Fruit fly (Drosophila melanogaster) whole organism, embryonic: ENCODE results near the gene Leash.

Experiments used
- Adf1 ChIP-seq: fragments of 200-800 bp; sonication (Bioruptor generic); IDR thresholded peaks from 2 replicates; pipeline ENCODE4 v1.3.6; 2022; ENCODE audit warnings: missing biosample characterization, missing genetic modification characterization
- Atf6 ChIP-seq: fragments of 200-800 bp; sonication (Bioruptor generic); IDR thresholded peaks from 2 replicates; pipeline ENCODE4 v1.3.6; 2022; ENCODE audit warnings: missing biosample characterization, missing genetic modification characterization
- Bteb2 ChIP-seq: fragments of 200-800 bp; sonication (Bioruptor generic); optimal IDR thresholded peaks from 2 replicates; lab custom pipeline; 2016; ENCODE audit warnings: missing biosample characterization, missing genetic modification characterization
- CG10321 ChIP-seq: fragments of 200-800 bp; sonication (Bioruptor generic); IDR thresholded peaks from 2 replicates; pipeline ENCODE4 v1.3.6; 2022; ENCODE audit warnings: missing biosample characterization, missing genetic modification characterization
- CG1233 ChIP-seq: fragments of 200-800 bp; sonication (Bioruptor generic); optimal IDR thresholded peaks from 4 replicates; lab custom pipeline; 2018; ENCODE audit warnings: missing biosample characterization, mild to moderate bottlenecking, missing genetic modification characterization
- CG13775 ChIP-seq: fragments of 200-800 bp; sonication (Bioruptor generic); optimal IDR thresholded peaks from 3 replicates; lab custom pipeline; 2017; ENCODE audit warnings: missing biosample characterization, mild to moderate bottlenecking, missing genetic modification characterization
- CG15011 ChIP-seq: fragments of 200-800 bp; sonication (Bioruptor generic); optimal IDR thresholded peaks from 3 replicates; lab custom pipeline; 2018; ENCODE audit warnings: missing biosample characterization, mild to moderate bottlenecking, missing genetic modification characterization
- CG1529 ChIP-seq: fragments of 200-800 bp; sonication (Bioruptor generic); optimal IDR thresholded peaks from 3 replicates; lab custom pipeline; 2018; ENCODE audit warnings: missing biosample characterization, missing genetic modification characterization
- CG17912 ChIP-seq: fragments of 200-800 bp; sonication (Bioruptor generic); optimal IDR thresholded peaks from 2 replicates; lab custom pipeline; 2018; ENCODE audit warnings: missing biosample characterization, mild to moderate bottlenecking, missing genetic modification characterization
- CG2116 ChIP-seq: fragments of 200-800 bp; sonication (Bioruptor generic); optimal IDR thresholded peaks from 3 replicates; lab custom pipeline; 2018; ENCODE audit warnings: missing biosample characterization, mild to moderate bottlenecking, missing genetic modification characterization
- CG2202 ChIP-seq: fragments of 200-800 bp; sonication (Bioruptor generic); optimal IDR thresholded peaks from 2 replicates; lab custom pipeline; 2018; ENCODE audit warnings: missing biosample characterization, mild to moderate bottlenecking, missing genetic modification characterization
- CG2678 ChIP-seq: fragments of 200-800 bp; sonication (Bioruptor generic); optimal IDR thresholded peaks from 3 replicates; lab custom pipeline; 2019; ENCODE audit warnings: missing biosample characterization, mild to moderate bottlenecking, missing genetic modification characterization, moderate library complexity
- CG2712 ChIP-seq: fragments of 200-800 bp; optimal IDR thresholded peaks from 3 replicates; lab custom pipeline; 2019; ENCODE audit warnings: missing biosample characterization, mild to moderate bottlenecking, missing genetic modification characterization, moderate library complexity
- CG32532 ChIP-seq: fragments of 200-800 bp; sonication (Bioruptor generic); IDR thresholded peaks from 2 replicates; pipeline ENCODE4 v1.3.6; 2022; ENCODE audit warnings: missing biosample characterization, missing genetic modification characterization
- CG3407 ChIP-seq: fragments of 200-800 bp; sonication (Bioruptor generic); optimal IDR thresholded peaks from 2 replicates; lab custom pipeline; 2018; ENCODE audit warnings: missing biosample characterization, mild to moderate bottlenecking, missing genetic modification characterization
- CG6254 ChIP-seq: fragments of 200-800 bp; sonication (Bioruptor generic); optimal IDR thresholded peaks from 3 replicates; lab custom pipeline; 2017; ENCODE audit warnings: mild to moderate bottlenecking, missing biosample characterization, missing genetic modification reagents, missing genetic modification characterization
- CG6654 ChIP-seq: fragments of 200-800 bp; sonication (Bioruptor generic); optimal IDR thresholded peaks from 2 replicates; lab custom pipeline; 2017; ENCODE audit warnings: missing biosample characterization, mild to moderate bottlenecking, missing genetic modification characterization
- CG7357 ChIP-seq: fragments of 200-800 bp; sonication (Bioruptor generic); IDR thresholded peaks from 3 replicates; pipeline ENCODE4 v1.3.6; 2022; ENCODE audit warnings: missing biosample characterization, missing genetic modification characterization
- CG7556 ChIP-seq: fragments of 200-800 bp; sonication (Bioruptor generic); optimal IDR thresholded peaks from 2 replicates; lab custom pipeline; 2017; ENCODE audit warnings: missing biosample characterization, mild to moderate bottlenecking, missing genetic modification characterization
- CG9727 ChIP-seq: fragments of 200-800 bp; sonication (Bioruptor generic); optimal IDR thresholded peaks from 3 replicates; lab custom pipeline; 2017; ENCODE audit warnings: missing biosample characterization, mild to moderate bottlenecking, missing genetic modification characterization
- Dip3 ChIP-seq: fragments of 200-800 bp; sonication (Bioruptor generic); optimal IDR thresholded peaks from 3 replicates; lab custom pipeline; 2016; ENCODE audit warnings: missing biosample characterization, missing genetic modification characterization
- H15 ChIP-seq: fragments of 200-800 bp; sonication (Bioruptor generic); IDR thresholded peaks from 3 replicates; pipeline ENCODE4 v1.3.6; 2022; ENCODE audit warnings: missing biosample characterization, missing genetic modification characterization
- HmgZ ChIP-seq: fragments of 200-800 bp; sonication (Bioruptor generic); optimal IDR thresholded peaks from 2 replicates; lab custom pipeline; 2018; ENCODE audit warnings: missing biosample characterization, mild to moderate bottlenecking, missing genetic modification characterization
- Hr78 ChIP-seq, 2 experiments: fragments of 200-800 bp in 1 of 2; fragments of >200 bp in 1 of 2; sonication (Bioruptor generic) in 1 of 2; optimal IDR thresholded peaks; 2 replicates each; lab custom pipeline; 2017 to 2019; ENCODE audit warnings: missing biosample characterization in 2 of 2, missing genetic modification characterization in 2 of 2, mild to moderate bottlenecking in 1 of 2, moderate library complexity in 1 of 2
- Jarid2 ChIP-seq: fragments of 200-800 bp; sonication (Bioruptor generic); optimal IDR thresholded peaks from 3 replicates; lab custom pipeline; 2017; ENCODE audit warnings: mild to moderate bottlenecking, missing biosample characterization, missing genetic modification reagents, missing genetic modification characterization
- Kr ChIP-seq: fragments of 200-800 bp; sonication (Bioruptor generic); optimal IDR thresholded peaks from 2 replicates; lab custom pipeline; 2017; ENCODE audit warnings: missing biosample characterization, mild to moderate bottlenecking, missing genetic modification characterization
- Nf-YA ChIP-seq: fragments of 200-800 bp; sonication (Bioruptor generic); IDR thresholded peaks from 2 replicates; pipeline ENCODE4 v1.3.6; 2022; ENCODE audit warnings: missing biosample characterization, missing genetic modification characterization
- Rx ChIP-seq: fragments of 200-800 bp; sonication (Bioruptor generic); IDR thresholded peaks from 2 replicates; pipeline ENCODE4 v1.3.6; 2022; ENCODE audit warnings: missing biosample characterization, missing genetic modification characterization
- Usf ChIP-seq: fragments of 200-800 bp; sonication (Bioruptor generic); optimal IDR thresholded peaks from 2 replicates; lab custom pipeline; 2017; ENCODE audit warnings: missing genotype, missing biosample characterization, missing genetic modification characterization
- ase ChIP-seq: fragments of 200-800 bp; sonication (Bioruptor generic); IDR thresholded peaks from 3 replicates; pipeline ENCODE4 v1.3.6; 2022; ENCODE audit warnings: missing biosample characterization, missing genetic modification characterization
- chn ChIP-seq: fragments of 200-800 bp; sonication (Bioruptor generic); optimal IDR thresholded peaks from 2 replicates; lab custom pipeline; 2016; ENCODE audit warnings: missing biosample characterization, missing genetic modification characterization
- dmrt11E ChIP-seq: fragments of 200-800 bp; sonication (Bioruptor generic); optimal IDR thresholded peaks from 3 replicates; lab custom pipeline; 2018; ENCODE audit warnings: missing biosample characterization, mild to moderate bottlenecking, missing genetic modification characterization, moderate library complexity
- eyg ChIP-seq: fragments of 200-800 bp; sonication (Bioruptor generic); optimal IDR thresholded peaks from 3 replicates; lab custom pipeline; 2016; ENCODE audit warnings: missing biosample characterization, missing genetic modification characterization
- fd64A ChIP-seq: fragments of 200-800 bp; sonication (Bioruptor generic); optimal IDR thresholded peaks from 3 replicates; lab custom pipeline; 2018; ENCODE audit warnings: missing biosample characterization, mild to moderate bottlenecking, missing genetic modification characterization
- fru ChIP-seq: fragments of >200 bp; optimal IDR thresholded peaks from 2 replicates; lab custom pipeline; 2017
- h ChIP-seq: fragments of >200 bp; optimal IDR thresholded peaks from 2 replicates; lab custom pipeline; 2017
- hbn ChIP-seq: fragments of 200-800 bp; sonication (Bioruptor generic); IDR thresholded peaks from 2 replicates; pipeline ENCODE4 v1.3.6; 2022; ENCODE audit warnings: missing biosample characterization, missing genetic modification characterization; ENCODE audit not compliant: partially characterized antibody
- insv ChIP-seq, 2 experiments: fragments of 200-800 bp; sonication (Bioruptor generic); optimal IDR thresholded peaks; 3 replicates each; lab custom pipeline; 2016 to 2018; ENCODE audit warnings: missing biosample characterization in 2 of 2, missing genetic modification characterization in 2 of 2
- kay ChIP-seq: fragments of 200-800 bp; sonication (Bioruptor generic); optimal IDR thresholded peaks from 2 replicates; lab custom pipeline; 2016; ENCODE audit warnings: missing biosample characterization, missing genetic modification characterization
- klu ChIP-seq: fragments of 200-800 bp; sonication (Bioruptor generic); IDR thresholded peaks from 2 replicates; pipeline ENCODE4 v1.3.6; 2022; ENCODE audit warnings: missing biosample characterization, missing genetic modification characterization
- nmo ChIP-seq: fragments of 200-800 bp; sonication (Bioruptor generic); optimal IDR thresholded peaks from 2 replicates; lab custom pipeline; 2018; ENCODE audit warnings: missing biosample characterization, mild to moderate bottlenecking, missing genetic modification characterization, moderate library complexity
- pan ChIP-seq, 4 experiments: fragments of >200 bp in 3 of 4; fragments of 200-800 bp in 1 of 4; sonication (Bioruptor generic) in 1 of 4; optimal IDR thresholded peaks in 3 of 4; IDR thresholded peaks in 1 of 4; 2 replicates each; pipeline versions ENCODE4 v1.3.6 to Lab custom; 2017 to 2022; ENCODE audit warnings: missing biosample characterization in 2 of 4, missing genetic modification characterization in 2 of 4, mixed read lengths in 1 of 4
- peb ChIP-seq: fragments of 200-800 bp; sonication (Bioruptor generic); IDR thresholded peaks from 2 replicates; pipeline ENCODE4 v1.3.6; 2022; ENCODE audit warnings: missing biosample characterization, missing genetic modification characterization
- sc ChIP-seq, 3 experiments: fragments of >200 bp in 2 of 3; fragments of 200-800 bp in 1 of 3; sonication (Bioruptor generic) in 1 of 3; optimal IDR thresholded peaks; 2 replicates in 2 of 3; 3 replicates in 1 of 3; lab custom pipeline; 2017; ENCODE audit warnings: mild to moderate bottlenecking in 1 of 3, missing biosample characterization in 1 of 3, missing genetic modification characterization in 1 of 3, missing genetic modification reagents in 1 of 3
- sna ChIP-seq: fragments of 200-800 bp; sonication (Bioruptor generic); IDR thresholded peaks from 2 replicates; pipeline ENCODE4 v1.3.6; 2022; ENCODE audit warnings: missing biosample characterization, missing genetic modification characterization; ENCODE audit not compliant: partially characterized antibody
- tll ChIP-seq, 2 experiments: fragments of 200-800 bp in 1 of 2; fragments of >200 bp in 1 of 2; sonication (Bioruptor generic) in 1 of 2; optimal IDR thresholded peaks; 2 replicates each; lab custom pipeline; 2017 to 2019; ENCODE audit warnings: missing biosample characterization in 2 of 2, missing genetic modification characterization in 2 of 2, mild to moderate bottlenecking in 1 of 2, moderate library complexity in 1 of 2
- tna ChIP-seq: fragments of 200-800 bp; sonication (Bioruptor generic); IDR thresholded peaks from 2 replicates; pipeline ENCODE4 v1.3.6; 2022; ENCODE audit warnings: missing biosample characterization, missing genetic modification characterization; ENCODE audit not compliant: partially characterized antibody
- zfh1 ChIP-seq: fragments of 200-800 bp; sonication (Bioruptor generic); IDR thresholded peaks from 3 replicates; pipeline ENCODE4 v1.3.6; 2022; ENCODE audit warnings: missing biosample characterization, missing genetic modification characterization
- zfh2 ChIP-seq: fragments of 200-800 bp; sonication (Bioruptor generic); optimal IDR thresholded peaks from 2 replicates; lab custom pipeline; 2016; ENCODE audit warnings: missing biosample characterization, missing genetic modification characterization

Leash gene

DNA sequence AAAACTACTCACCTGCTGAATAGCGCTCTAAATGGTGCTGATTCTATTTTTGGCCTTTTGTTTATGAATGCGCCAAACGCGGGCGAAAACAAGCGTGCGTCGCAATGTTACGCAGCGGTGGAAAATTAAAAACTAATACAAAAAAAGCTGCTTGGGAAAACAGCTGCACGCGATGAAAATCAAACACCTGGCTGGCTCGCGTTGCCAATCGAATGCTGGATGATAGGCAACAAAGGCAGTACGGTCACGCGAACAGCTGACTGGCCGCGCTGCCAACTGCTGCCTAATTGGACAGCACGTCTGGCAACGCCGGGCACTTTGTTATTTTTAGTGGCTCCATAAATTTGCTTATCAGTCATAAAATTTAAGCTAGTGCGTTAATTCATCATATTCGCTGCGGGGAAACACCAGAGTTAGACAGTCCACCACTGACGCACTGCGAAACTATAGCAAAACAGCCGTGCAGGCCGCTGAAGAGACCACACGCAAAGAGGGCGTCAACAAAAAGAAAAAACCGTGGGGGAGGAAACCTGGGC lies 16.8 kb upstream of the Leash start, which contains the start of the genes SelR and Tsp86D (continued):
- TF ChIP-seq ase (GFP tag; lab: Robert Waterston, UW): no peak
- no peak; the same call in 1 of the 2 replicates for TF ChIP-seq Rx
- peak; percentile 32; the same call in 1 of the 2 replicates for TF ChIP-seq Atf6 (GFP tag; lab: Robert Waterston, UW)
- TF ChIP-seq CG15011 (GFP tag; lab: Kevin White, UChicago): no peak
- no peak for TF ChIP-seq Kr (GFP tag; lab: Kevin White, UChicago)
- no peak for TF ChIP-seq Bteb2
- no peak for TF ChIP-seq zfh1 (GFP tag; lab: Robert Waterston, UW)
- peak; percentile 6 for TF ChIP-seq CG13775 (GFP tag; lab: Kevin White, UChicago)
- peak; percentile 27; the same call in 1 of the 2 replicates for TF ChIP-seq hbn (GFP tag; lab: Robert Waterston, UW)
- TF ChIP-seq CG9727 (GFP tag; lab: Kevin White, UChicago): peak; percentile 42
- peak; percentile 71 for TF ChIP-seq HmgZ (tag; lab: Kevin White, UChicago)
- peak; percentile 43 for TF ChIP-seq CG2678 (tag; lab: Kevin White, UChicago)
- no peak for TF ChIP-seq Usf (GFP tag; lab: Kevin White, UChicago)
- no peak; the same call in none of the 2 replicates for TF ChIP-seq tna (GFP tag; lab: Robert Waterston, UW)
- TF ChIP-seq Hr78 (GFP tag; optimal IDR thresholded peaks at IDR 0.05; lab: Kevin White, UChicago): no peak
- peak; percentile 58 for TF ChIP-seq CG2712 (tag; lab: Kevin White, UChicago)
- peak; percentile 47 for TF ChIP-seq Jarid2 (GFP tag; lab: Kevin White, UChicago)
- TF ChIP-seq kay (GFP tag; lab: Kevin White, UChicago): no peak
- peak in 1 of 2 experiments; percentile 35 for TF ChIP-seq insv (GFP tag; optimal IDR thresholded peaks at IDR 0.05; lab: Kevin White, UChicago)
- no peak for TF ChIP-seq CG1529 (GFP tag; lab: Kevin White, UChicago)
- peak; percentile 45 for TF ChIP-seq CG2116
- no peak for TF ChIP-seq CG10321
- TF ChIP-seq sc (optimal IDR thresholded peaks at IDR 0.05; lab: Kevin White, UChicago): no peak
- TF ChIP-seq sc (GFP tag; optimal IDR thresholded peaks at IDR 0.05; lab: Kevin White, UChicago): no peak
- TF ChIP-seq CG3407 (GFP tag; lab: Kevin White, UChicago): no peak
- TF ChIP-seq Dip3 (GFP tag; lab: Kevin White, UChicago): no peak
- peak; percentile 26; the same call in 1 of the 2 replicates for TF ChIP-seq Adf1 (GFP tag; lab: Robert Waterston, UW)
- no peak for TF ChIP-seq CG6654 (GFP tag; lab: Kevin White, UChicago)
- TF ChIP-seq CG7357 (GFP tag; lab: Robert Waterston, UW): no peak
- no peak for TF ChIP-seq fd64A (GFP tag; lab: Kevin White, UChicago)
- TF ChIP-seq sna (GFP tag; lab: Robert Waterston, UW): peak; percentile 74
- TF ChIP-seq H15 (GFP tag; lab: Robert Waterston, UW): no peak
- TF ChIP-seq CG32532 (GFP tag; lab: Robert Waterston, UW): peak; percentile 57; the same call in 1 of the 2 replicates
- no peak for TF ChIP-seq pan (optimal IDR thresholded peaks at IDR 0.05; lab: Kevin White, UChicago)
- no peak for TF ChIP-seq pan (GFP tag; optimal IDR thresholded peaks at IDR 0.05 in 1 of 2, IDR thresholded peaks at IDR 0.05 in 1 of 2)
- no peak for TF ChIP-seq fru (lab: Kevin White, UChicago)
- TF ChIP-seq CG6254: no peak
- TF ChIP-seq CG2202 (tag; lab: Kevin White, UChicago): no peak
- TF ChIP-seq klu (GFP tag; lab: Robert Waterston, UW): no peak
- peak; percentile 48 for TF ChIP-seq CG1233 (GFP tag; lab: Kevin White, UChicago)
- TF ChIP-seq CG7556: no peak
- no peak for TF ChIP-seq dmrt11E (tag; lab: Kevin White, UChicago)
- no peak for TF ChIP-seq h (lab: Kevin White, UChicago)
- TF ChIP-seq CG17912: peak; percentile 57
- peak in 1 of 2 experiments; percentile 8 for TF ChIP-seq tll (GFP tag; optimal IDR thresholded peaks at IDR 0.05; lab: Kevin White, UChicago)
- no peak for TF ChIP-seq eyg (GFP tag; lab: Kevin White, UChicago)
- TF ChIP-seq nmo: peak; percentile 72
- no peak for TF ChIP-seq peb (GFP tag; lab: Robert Waterston, UW)
- 0 out of 2 replicates have a peak, but pooled peaks have one; percentile 11 for TF ChIP-seq Nf-YA (GFP tag; lab: Robert Waterston, UW)
- TF ChIP-seq chn (GFP tag; lab: Kevin White, UChicago): no peak
- TF ChIP-seq zfh2: no peak
